Fruit fly (Drosophila melanogaster): ENCODE data around the gene tna.

Gene tna

DNA sequence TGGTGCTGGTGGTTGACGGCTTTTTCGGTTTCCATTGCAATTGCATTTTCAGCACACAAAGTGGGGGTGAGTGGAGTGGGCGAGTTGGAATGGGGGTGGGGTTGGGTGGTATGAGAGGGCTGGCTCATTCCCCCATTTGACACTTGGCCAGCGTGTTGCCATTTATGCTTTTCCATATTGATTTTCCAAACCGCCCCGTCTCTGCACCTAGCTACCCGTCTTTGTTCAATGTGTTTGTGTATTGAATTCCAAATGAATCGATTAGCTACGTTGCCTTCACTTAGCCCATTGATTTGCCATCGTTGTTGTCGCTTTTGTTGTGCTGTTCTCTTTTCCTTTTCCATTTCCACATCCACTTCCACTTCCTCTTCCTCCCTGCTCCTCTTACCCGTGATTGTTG, 8.4 kb downstream of the tna start (continued):
- TF ChIP-seq fd3F (GFP tag; optimal IDR thresholded peaks at IDR 0.05) (no peak), rib (GFP tag; IDR thresholded peaks at IDR 0.05) (0 out of 2 replicates have a peak, but pooled peaks have one; percentile 29), Hand (GFP tag; optimal IDR thresholded peaks at IDR 0.05) (no peak), CG10959 (GFP tag; IDR thresholded peaks at IDR 0.05) (0 out of 2 replicates have a peak, but pooled peaks have one; percentile 0), dimm (GFP tag; IDR thresholded peaks at IDR 0.05) (0 out of 2 replicates have a peak, but pooled peaks have one; percentile 2), Elba2 (GFP tag; optimal IDR thresholded peaks at IDR 0.05) (no peak), CG2116 (GFP tag; optimal IDR thresholded peaks at IDR 0.05) (no peak), CG17829 (tag; optimal IDR thresholded peaks at IDR 0.05) (no peak), chinmo (GFP tag; IDR thresholded peaks at IDR 0.05; ENCODE audit: partially characterized antibody) (0 out of 4 replicates have a peak, but pooled peaks have one; percentile 31), Camta (GFP tag; optimal IDR thresholded peaks at IDR 0.05) (no peak)

DNA sequence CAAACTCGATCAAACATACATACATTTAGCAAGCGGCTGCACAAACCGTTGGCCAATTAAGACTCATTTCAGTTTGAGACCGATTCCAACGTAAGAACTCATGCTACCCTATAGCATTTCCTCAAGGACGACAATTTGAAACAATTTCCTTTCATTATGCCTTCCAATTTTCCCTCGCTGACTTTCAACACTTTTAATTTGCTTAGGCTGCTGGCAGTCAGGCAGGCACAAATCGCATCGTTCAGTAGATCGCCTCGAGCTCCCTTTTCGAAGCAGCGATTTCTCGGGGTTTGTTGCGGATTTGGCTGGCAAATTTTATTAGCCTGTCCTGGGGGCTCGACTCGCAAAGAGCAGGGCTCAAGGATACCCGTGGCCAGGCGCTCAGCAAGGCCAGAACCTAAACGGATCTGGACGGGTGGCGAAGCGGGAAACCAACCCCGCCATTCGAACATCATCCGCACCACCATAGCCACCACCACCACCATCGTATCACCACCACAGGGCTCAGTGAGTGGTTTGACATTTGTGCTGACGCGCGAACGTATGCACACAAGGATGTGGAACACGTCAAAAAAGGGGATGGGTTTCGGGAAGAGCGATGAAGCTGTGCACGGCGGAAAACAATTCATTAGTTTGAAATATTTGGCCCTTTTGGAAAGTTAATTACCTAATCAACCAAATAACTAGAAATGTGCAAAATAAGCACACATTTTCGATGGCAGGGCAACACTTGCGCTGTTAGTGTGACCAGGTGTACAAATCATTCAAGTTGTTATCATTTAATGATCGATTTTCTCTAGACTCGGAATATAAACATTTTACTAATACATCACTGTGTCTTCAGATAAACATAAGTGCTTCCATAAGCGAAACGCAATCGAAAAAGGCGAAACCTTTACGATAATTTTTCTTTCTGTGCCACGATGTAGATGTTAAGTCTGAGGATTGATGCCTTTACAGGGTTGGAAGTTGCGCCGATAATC, 9.5 kb downstream of the tna start:
- TF ChIP-seq Lpt (GFP tag; optimal IDR thresholded peaks at IDR 0.05): no peak
- no peak for TF ChIP-seq danr (GFP tag; IDR thresholded peaks at IDR 0.05)
- no peak for TF ChIP-seq sim (GFP tag; IDR thresholded peaks at IDR 0.05)
- TF ChIP-seq Atf6 (GFP tag; IDR thresholded peaks at IDR 0.05): no peak
- peak; percentile 51 for TF ChIP-seq fd96Cb (tag; optimal IDR thresholded peaks at IDR 0.05)
- peak; percentile 32 for TF ChIP-seq CG16815 (GFP tag; optimal IDR thresholded peaks at IDR 0.05)
- TF ChIP-seq ewg (GFP tag; optimal IDR thresholded peaks at IDR 0.05): peak; percentile 30
- 0 out of 3 replicates have a peak, but pooled peaks have one; percentile 26 for TF ChIP-seq CG7357 (GFP tag; IDR thresholded peaks at IDR 0.05)
- peak; percentile 35 for TF ChIP-seq NC2α (GFP tag; optimal IDR thresholded peaks at IDR 0.05)
- TF ChIP-seq HHEX (GFP tag; optimal IDR thresholded peaks at IDR 0.05): peak; percentile 21
- TF ChIP-seq CG10321 (GFP tag; IDR thresholded peaks at IDR 0.05): no peak
- TF ChIP-seq Gug (GFP tag; IDR thresholded peaks at IDR 0.05): no peak
- TF ChIP-seq CG2116 (GFP tag; optimal IDR thresholded peaks at IDR 0.05): peak; percentile 38
- no peak for TF ChIP-seq CG15073 (GFP tag; optimal IDR thresholded peaks at IDR 0.05)
- TF ChIP-seq CG13894 (tag; optimal IDR thresholded peaks at IDR 0.05): no peak
- TF ChIP-seq CG18011 (GFP tag; optimal IDR thresholded peaks at IDR 0.05): no peak
- no peak for TF ChIP-seq hkb (optimal IDR thresholded peaks at IDR 0.05)
- TF ChIP-seq hkb (GFP tag; IDR thresholded peaks at IDR 0.05): no peak
- TF ChIP-seq pros (GFP tag; optimal IDR thresholded peaks at IDR 0.05): peak; percentile 91
- TF ChIP-seq croc (GFP tag; conservative IDR thresholded peaks at IDR 0.05): peak; percentile 32; the same call in 1 of the 3 replicates
- TF ChIP-seq dpn (GFP tag; optimal IDR thresholded peaks at IDR 0.05): peak; percentile 19 to 23
- TF ChIP-seq btn (GFP tag; optimal IDR thresholded peaks at IDR 0.05): peak; percentile 8
- TF ChIP-seq lilli (GFP tag; optimal IDR thresholded peaks at IDR 0.05): peak; percentile 20
- no peak for TF ChIP-seq CG15479 (GFP tag; optimal IDR thresholded peaks at IDR 0.05)
- TF ChIP-seq Doc3 (GFP tag; IDR thresholded peaks at IDR 0.05; ENCODE audit: partially characterized antibody): no peak
- no peak for TF ChIP-seq cwo (GFP tag; optimal IDR thresholded peaks at IDR 0.05)
- TF ChIP-seq CG17912 (GFP tag; optimal IDR thresholded peaks at IDR 0.05): no peak
- no peak for TF ChIP-seq CG4854 (GFP tag; optimal IDR thresholded peaks at IDR 0.05)
- no peak for TF ChIP-seq Trl (optimal IDR thresholded peaks at IDR 0.05)
- no peak for TF ChIP-seq Trl (GFP tag; optimal IDR thresholded peaks at IDR 0.05)
- TF ChIP-seq ranshi (GFP tag; IDR thresholded peaks at IDR 0.05): no peak
- TF ChIP-seq Sox102F (GFP tag; optimal IDR thresholded peaks at IDR 0.05): peak; percentile 44
- TF ChIP-seq trem (tag; optimal IDR thresholded peaks at IDR 0.05): peak; percentile 20
- TF ChIP-seq kni (GFP tag; optimal IDR thresholded peaks at IDR 0.05): peak; percentile 27
- peak; percentile 74 for TF ChIP-seq phol (tag; optimal IDR thresholded peaks at IDR 0.05)
- no peak for TF ChIP-seq TFAM (GFP tag; optimal IDR thresholded peaks at IDR 0.05)
- TF ChIP-seq CG30431 (GFP tag; optimal IDR thresholded peaks at IDR 0.05): peak; percentile 54
- TF ChIP-seq CG17359 (tag; optimal IDR thresholded peaks at IDR 0.05): peak; percentile 11

Measured in whole organism, embryonic.